Fruit fly (Drosophila melanogaster): Measurements from ENCODE around the gene Ifrd1.
A peak's percentile ranks its signal among the peaks of the same experiment; 100 is the strongest.

Gene Ifrd1

DNA sequence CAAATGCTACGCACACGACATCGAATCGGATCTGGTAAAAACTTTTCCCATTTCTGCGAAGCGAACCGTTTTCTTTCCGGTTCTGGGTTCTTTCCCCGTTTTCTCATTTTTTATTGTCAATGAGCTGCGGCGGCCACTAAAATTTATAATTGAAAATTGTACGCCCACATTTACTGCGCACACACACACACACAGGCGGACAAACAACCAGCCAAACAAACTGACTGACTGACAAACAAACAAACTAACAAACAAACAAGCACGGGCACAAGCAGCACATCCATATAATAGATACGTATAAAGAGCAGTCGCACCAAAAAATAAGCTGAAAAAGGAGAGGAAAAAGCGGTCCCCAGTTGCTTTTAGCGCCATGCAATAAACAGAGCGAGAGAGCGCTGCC lies 16.9 kb upstream of the Ifrd1 start:
- TF ChIP-seq CG17801 (GFP tag; optimal IDR thresholded peaks at IDR 0.05; ENCODE audit: partially characterized antibody) = no peak

dm6 chr2L:2888859-2889443 lies 14.7 kb upstream of the Ifrd1 start:
- no peak for TF ChIP-seq CG17801 (GFP tag; optimal IDR thresholded peaks at IDR 0.05; ENCODE audit: partially characterized antibody)

- no peak for TF ChIP-seq CG17801 (GFP tag; optimal IDR thresholded peaks at IDR 0.05; ENCODE audit: partially characterized antibody)
Observed at dm6 chr2L:2887760-2888600, 13.7 kb upstream of the Ifrd1 start.

DNA sequence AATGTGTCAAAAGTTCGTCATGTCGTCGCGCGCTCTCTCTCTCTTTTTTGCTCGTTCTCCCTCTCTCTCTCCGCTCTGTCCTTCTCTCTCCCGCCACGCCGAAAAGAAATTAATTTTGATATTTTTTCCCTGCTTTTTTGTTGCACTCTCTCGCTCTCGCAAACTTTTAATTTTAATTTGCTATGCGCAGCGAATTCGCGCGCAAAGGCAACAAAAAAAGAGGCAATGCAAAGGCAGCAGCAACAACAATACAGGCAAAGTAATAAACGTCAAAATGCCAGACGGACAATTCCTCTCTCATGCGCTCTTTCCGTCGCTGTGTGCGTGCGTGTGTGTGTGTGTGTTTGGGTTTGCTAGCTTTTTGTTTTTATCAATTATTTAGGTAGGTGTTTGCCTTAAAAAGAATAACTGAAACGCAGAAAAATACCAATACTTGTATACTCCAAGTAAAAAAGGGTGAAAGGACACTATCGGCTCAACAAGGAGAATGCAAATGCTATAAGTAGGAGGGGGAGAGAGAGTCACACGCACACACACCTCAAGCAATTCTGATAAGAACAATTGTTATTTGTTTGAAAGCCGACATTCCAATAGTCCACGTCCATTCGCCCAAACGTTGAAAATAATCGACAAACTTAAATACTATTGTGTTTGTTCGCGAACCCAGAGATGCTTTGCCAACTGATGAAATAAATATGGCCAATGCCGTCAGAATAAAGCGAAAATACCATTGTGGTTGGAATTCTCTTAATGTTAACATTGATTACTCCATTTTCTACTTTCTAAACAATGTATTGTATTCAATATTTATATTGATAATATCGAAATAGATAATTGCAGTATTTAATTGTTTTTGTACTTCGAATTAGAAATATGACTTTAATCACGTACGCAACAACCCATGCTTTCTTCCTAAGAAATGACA lies 12.6 kb upstream of the Ifrd1 start:
- peak; percentile 13 for TF ChIP-seq CG17801 (GFP tag; optimal IDR thresholded peaks at IDR 0.05; ENCODE audit: partially characterized antibody)

- TF ChIP-seq CG17801 (GFP tag; optimal IDR thresholded peaks at IDR 0.05; ENCODE audit: partially characterized antibody) = no peak
Observed at dm6 chr2L:2886226-2886569, 11.9 kb upstream of the Ifrd1 start.

dm6 chr2L:2885503-2886225 lies 11.4 kb upstream of the Ifrd1 start, which contains the start of the genes NTPase and lilli:
NTPase (minus strand) TSS chr2L:2885850.
lilli (plus strand) TSS chr2L:2885929.
- TF ChIP-seq CG17801 (GFP tag; optimal IDR thresholded peaks at IDR 0.05; ENCODE audit: partially characterized antibody) = peak; percentile 46

DNA sequence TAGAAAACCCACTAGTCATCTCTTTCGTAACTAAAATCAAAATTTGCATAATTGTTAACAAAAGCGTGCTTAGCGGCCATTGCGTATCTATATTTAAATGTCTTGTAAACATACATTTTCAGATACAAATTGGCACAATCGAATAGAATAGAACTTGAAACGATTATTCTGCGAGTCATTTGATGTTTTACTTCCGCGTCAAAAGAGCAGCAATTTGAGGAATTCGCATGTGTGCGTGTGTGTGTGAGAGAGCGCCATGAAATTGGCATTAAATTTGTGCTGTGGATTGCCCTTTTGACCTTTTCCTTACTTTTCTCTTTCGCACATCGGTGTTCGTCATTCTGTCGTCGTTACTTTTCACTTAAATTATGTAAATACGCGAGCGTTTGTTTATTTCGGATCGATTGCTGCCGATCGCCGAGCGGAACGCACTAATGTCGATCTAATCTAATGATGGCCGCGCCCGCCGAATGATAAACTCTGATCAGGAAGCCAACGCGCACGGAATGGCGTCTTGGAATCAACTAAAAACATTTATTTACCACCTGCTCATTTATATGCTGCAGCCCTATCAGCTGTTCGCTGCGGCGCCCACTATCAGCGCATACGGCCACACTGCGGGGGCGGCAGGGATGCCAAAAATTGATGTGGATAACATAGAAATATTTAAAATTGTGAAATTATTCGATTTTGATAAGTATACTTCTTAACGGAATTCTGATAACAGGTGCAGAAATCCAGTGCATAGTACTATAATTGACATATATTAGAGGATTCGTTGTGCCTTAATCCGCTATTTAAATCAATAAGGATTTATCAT lies 10.6 kb upstream of the Ifrd1 start:
- TF ChIP-seq CG17801 (GFP tag; optimal IDR thresholded peaks at IDR 0.05; ENCODE audit: partially characterized antibody) = peak; percentile 65

DNA sequence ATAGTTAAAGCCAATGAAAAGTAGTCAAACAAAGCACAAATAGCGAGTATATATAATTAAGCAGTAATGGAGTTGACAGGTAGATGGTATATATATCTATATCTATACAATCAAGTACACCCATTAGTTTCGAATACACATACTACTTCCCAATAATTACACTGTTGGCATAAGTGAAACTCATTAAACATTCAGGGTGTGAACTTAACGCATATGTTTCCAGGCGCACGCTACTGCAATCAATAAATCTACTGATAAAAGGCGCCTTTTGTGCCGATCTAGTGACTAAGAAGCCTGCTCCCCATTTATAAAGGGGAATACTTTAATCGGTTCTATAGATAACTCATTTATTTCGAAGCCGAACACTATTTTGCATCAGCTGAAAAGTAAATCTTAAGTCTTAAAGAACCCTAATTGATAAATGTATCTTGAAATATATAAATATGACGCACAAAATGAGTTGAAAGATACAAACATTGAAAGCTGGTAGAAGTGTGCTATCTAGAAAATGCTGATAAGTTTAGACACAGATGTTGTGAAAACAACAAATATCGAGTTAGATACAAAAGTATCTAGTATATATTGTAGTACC lies 9.5 kb upstream of the Ifrd1 start:
- TF ChIP-seq CG17801 (GFP tag; optimal IDR thresholded peaks at IDR 0.05; ENCODE audit: partially characterized antibody) = no peak

- no peak for TF ChIP-seq CG17801 (GFP tag; optimal IDR thresholded peaks at IDR 0.05; ENCODE audit: partially characterized antibody)
Observed at dm6 chr2L:2882968-2883702, 8.8 kb upstream of the Ifrd1 start.

DNA sequence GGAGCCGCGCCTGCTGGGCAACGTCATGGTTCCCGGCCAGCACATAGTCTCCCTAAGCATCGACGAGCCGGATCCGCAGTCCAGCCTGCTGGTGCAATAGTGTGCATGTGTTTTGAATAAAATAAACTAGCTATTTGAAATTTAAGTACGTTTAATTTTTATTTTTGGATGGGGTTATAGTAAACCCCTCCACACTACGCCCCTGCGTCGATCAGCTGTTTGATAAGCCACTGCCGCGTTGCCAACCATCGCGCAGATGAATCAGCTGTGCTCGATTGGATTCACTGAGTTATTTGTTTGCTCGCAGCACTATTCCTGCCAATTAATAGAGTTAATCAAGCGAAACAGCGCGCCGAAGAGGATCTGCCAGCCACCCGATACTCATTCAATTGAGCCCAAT lies 4.6 kb upstream of the Ifrd1 start, which contains the start of gene RabGGTb:
Gene RabGGTb, plus strand, starts transcription at position 254 of the 400 bp plus-strand sequence.
- peak; percentile 39 for TF ChIP-seq CG17801 (GFP tag; optimal IDR thresholded peaks at IDR 0.05; ENCODE audit: partially characterized antibody)

DNA sequence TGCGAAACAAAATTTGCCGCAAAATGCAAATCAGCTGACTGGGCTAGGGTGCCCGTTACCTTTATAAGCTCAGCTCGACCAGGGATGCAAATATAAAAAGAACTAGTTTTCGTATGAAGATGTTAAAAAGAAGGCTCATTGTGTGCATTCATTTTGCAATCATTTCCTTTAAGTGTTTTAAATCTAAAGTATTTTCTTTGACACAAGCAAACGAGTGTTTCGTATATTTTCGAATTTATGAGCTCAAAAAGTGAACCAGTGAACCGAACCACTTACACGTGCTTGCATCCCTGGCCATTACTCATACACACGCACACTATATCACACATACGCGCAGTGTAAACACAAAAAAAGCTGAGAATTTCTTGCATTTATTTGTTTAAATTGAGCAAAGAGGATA lies 3.9 kb upstream of the Ifrd1 start, which contains the start of the genes Prx6a and Sbat:
Gene Prx6a, minus strand, starts transcription at position 45 of the 400 bp plus-strand sequence.
Gene Sbat, plus strand, starts transcription at position 157 of the 400 bp plus-strand sequence.
- TF ChIP-seq CG17801 (GFP tag; optimal IDR thresholded peaks at IDR 0.05; ENCODE audit: partially characterized antibody) = peak; percentile 77

DNA sequence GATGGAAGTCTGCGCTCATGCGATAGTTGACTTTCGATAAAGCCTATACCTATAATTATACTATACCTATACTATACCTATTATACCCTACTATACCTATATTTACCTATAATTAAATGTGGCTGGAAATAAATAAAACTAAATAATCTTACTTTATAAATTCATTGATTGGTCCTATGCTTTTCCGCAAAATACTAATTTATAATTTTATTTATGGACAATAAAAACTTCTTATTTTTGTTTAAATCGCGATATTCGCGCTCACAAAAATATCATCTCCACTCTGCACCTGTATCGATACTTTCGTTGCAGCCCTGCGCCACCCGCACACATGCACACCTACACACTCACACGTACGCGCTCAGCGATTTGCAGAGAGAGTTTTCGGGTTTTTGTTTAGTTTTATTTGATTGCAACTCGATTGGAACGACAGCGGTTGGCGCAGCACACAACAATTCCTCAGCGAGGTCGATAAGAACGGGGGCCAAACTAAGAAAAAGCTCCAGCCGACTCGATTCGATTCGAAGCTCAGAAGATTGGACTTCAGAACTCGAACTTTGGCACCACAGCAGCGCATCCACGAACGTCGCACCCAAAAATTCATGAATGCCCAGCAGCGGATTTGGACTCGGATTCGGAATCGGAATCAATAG lies 379 bp upstream of the Ifrd1 start, which contains the start of gene CG8814:
Gene CG8814, plus strand, starts transcription at position 349 of the 653 bp plus-strand sequence.
- TF ChIP-seq CG17801 (GFP tag; optimal IDR thresholded peaks at IDR 0.05; ENCODE audit: partially characterized antibody) = peak; percentile 78
